Fruit fly (Drosophila melanogaster) whole organism, embryonic: Measurements from ENCODE around the gene ClpX.

Source experiments
- Bdp1 ChIP-seq: fragments of 200-800 bp; sonication (Bioruptor generic); optimal IDR thresholded peaks from 3 replicates; lab custom pipeline; 2016; ENCODE audit warnings: missing biosample characterization, missing genetic modification characterization
- CG11504 ChIP-seq: fragments of 200-800 bp; sonication (Bioruptor generic); optimal IDR thresholded peaks from 3 replicates; lab custom pipeline; 2019; ENCODE audit warnings: missing biosample characterization, mild to moderate bottlenecking, missing genetic modification characterization, moderate library complexity
- CG12155 ChIP-seq: fragments of 200-800 bp; sonication (Bioruptor generic); optimal IDR thresholded peaks from 3 replicates; lab custom pipeline; 2016; ENCODE audit warnings: missing biosample characterization, missing genetic modification characterization
- CG17612 ChIP-seq: fragments of 200-800 bp; sonication (Bioruptor generic); IDR thresholded peaks from 2 replicates; pipeline ENCODE4 v1.3.6; 2022; ENCODE audit warnings: missing biosample characterization, missing genetic modification characterization
- CG2116 ChIP-seq: fragments of 200-800 bp; sonication (Bioruptor generic); optimal IDR thresholded peaks from 3 replicates; lab custom pipeline; 2018; ENCODE audit warnings: missing biosample characterization, mild to moderate bottlenecking, missing genetic modification characterization
- CG2889 ChIP-seq: fragments of 200-800 bp; sonication (Bioruptor generic); IDR thresholded peaks from 3 replicates; pipeline ENCODE4 v1.3.6; 2022; ENCODE audit warnings: missing biosample characterization, missing genetic modification characterization
- CG7839 ChIP-seq: fragments of 200-800 bp; sonication (Bioruptor generic); optimal IDR thresholded peaks from 3 replicates; lab custom pipeline; 2018; ENCODE audit warnings: missing biosample characterization, mild to moderate bottlenecking, missing genetic modification characterization, moderate library complexity
- Gug ChIP-seq: fragments of 200-800 bp; sonication (Bioruptor generic); IDR thresholded peaks from 4 replicates; pipeline ENCODE4 v1.3.6; 2022; ENCODE audit warnings: missing biosample characterization, missing genetic modification characterization
- Hr51 ChIP-seq, 2 experiments: fragments of 200-800 bp; sonication (Bioruptor generic); optimal IDR thresholded peaks; 2 replicates in 1 of 2; 3 replicates in 1 of 2; lab custom pipeline; 2016 to 2018; ENCODE audit warnings: missing biosample characterization in 2 of 2, missing genetic modification characterization in 2 of 2, mild to moderate bottlenecking in 1 of 2, moderate library complexity in 1 of 2
- Sox100B ChIP-seq: fragments of 200-800 bp; sonication (Bioruptor generic); optimal IDR thresholded peaks from 3 replicates; lab custom pipeline; 2018; ENCODE audit warnings: missing biosample characterization, mild to moderate bottlenecking, missing genetic modification characterization
- gsb-n ChIP-seq: fragments of 200-800 bp; sonication (Bioruptor generic); optimal IDR thresholded peaks from 3 replicates; lab custom pipeline; 2018; ENCODE audit warnings: missing biosample characterization, mild to moderate bottlenecking, missing genetic modification characterization
- kah ChIP-seq: fragments of 200-800 bp; sonication (Bioruptor generic); optimal IDR thresholded peaks from 2 replicates; lab custom pipeline; 2018; ENCODE audit warnings: missing biosample characterization, mild to moderate bottlenecking, missing genetic modification characterization
- slbo ChIP-seq: fragments of 200-800 bp; sonication (Bioruptor generic); IDR thresholded peaks from 2 replicates; pipeline ENCODE4 v1.3.6; 2022; ENCODE audit warnings: missing biosample characterization, missing genetic modification characterization

dm6 chr3R:19895305-19895704 is 8.2 kb downstream of the ClpX start:
- TF ChIP-seq kah (GFP tag; lab: Kevin White, UChicago) (no peak), slbo (GFP tag; lab: Robert Waterston, UW) (no peak), Gug (no peak), CG12155 (no peak), CG17612 (GFP tag; lab: Robert Waterston, UW) (no peak), Hr51 (GFP tag; optimal IDR thresholded peaks at IDR 0.05; lab: Kevin White, UChicago) (no peak), gsb-n (no peak), CG2116 (no peak), CG11504 (tag; lab: Kevin White, UChicago) (no peak), Sox100B (GFP tag; lab: Kevin White, UChicago) (no peak), CG2889 (no peak), Bdp1 (GFP tag; lab: Kevin White, UChicago) (no peak), CG7839 (no peak)
